Fruit fly (Drosophila melanogaster): ENCODE measurements around the gene CG14540.

CG14540 gene

dm6 chr3R:25958979-25959378 is at the start of gene CG14540:
CG14540 (plus strand) TSS chr3R:25959279.
- TF ChIP-seq kay (GFP tag; ENCODE audit: borderline replicate concordance) (peak; percentile 20), CG12768 (GFP tag; optimal IDR thresholded peaks at IDR 0.05) (no peak), bab1 (GFP tag; optimal IDR thresholded peaks at IDR 0.05) (no peak), CG7101 (tag; optimal IDR thresholded peaks at IDR 0.05) (no peak)

- no peak for TF ChIP-seq CG33017 (tag; optimal IDR thresholded peaks at IDR 0.05)
- TF ChIP-seq tj (GFP tag; optimal IDR thresholded peaks at IDR 0.05) = no peak
- TF ChIP-seq CG1620 (GFP tag; optimal IDR thresholded peaks at IDR 0.05) = no peak
- no peak for TF ChIP-seq CG11617 (GFP tag; optimal IDR thresholded peaks at IDR 0.05)
- no peak for TF ChIP-seq cnc (optimal IDR thresholded peaks at IDR 0.05)
- no peak for TF ChIP-seq kay (GFP tag; ENCODE audit: borderline replicate concordance)
- no peak for TF ChIP-seq cic (GFP tag; optimal IDR thresholded peaks at IDR 0.05)
- TF ChIP-seq ovo (GFP tag; optimal IDR thresholded peaks at IDR 0.05) = no peak
- no peak for TF ChIP-seq Crg-1 (GFP tag; optimal IDR thresholded peaks at IDR 0.05)
- TF ChIP-seq Hr96 (GFP tag; optimal IDR thresholded peaks at IDR 0.05) = no peak
- TF ChIP-seq CG12768 (GFP tag; optimal IDR thresholded peaks at IDR 0.05) = no peak
Observed at dm6 chr3R:25919912-25920311, 39.2 kb upstream of the CG14540 start.

- TF ChIP-seq kay (GFP tag; ENCODE audit: borderline replicate concordance) (no peak), toe (GFP tag; optimal IDR thresholded peaks at IDR 0.05) (no peak), ovo (GFP tag; optimal IDR thresholded peaks at IDR 0.05) (no peak), CG14711 (tag; optimal IDR thresholded peaks at IDR 0.05) (no peak), cnc (optimal IDR thresholded peaks at IDR 0.05) (no peak), CG11617 (GFP tag; optimal IDR thresholded peaks at IDR 0.05) (no peak), tj (GFP tag; optimal IDR thresholded peaks at IDR 0.05) (no peak), bab1 (GFP tag; optimal IDR thresholded peaks at IDR 0.05) (no peak), CG12768 (GFP tag; optimal IDR thresholded peaks at IDR 0.05) (no peak), CG33017 (tag; optimal IDR thresholded peaks at IDR 0.05) (no peak), pad (GFP tag; optimal IDR thresholded peaks at IDR 0.05) (no peak), CG7045 (GFP tag; optimal IDR thresholded peaks at IDR 0.05) (no peak), Mnt (GFP tag; optimal IDR thresholded peaks at IDR 0.05) (no peak), CG1620 (GFP tag; optimal IDR thresholded peaks at IDR 0.05) (no peak), Hr96 (GFP tag; optimal IDR thresholded peaks at IDR 0.05) (no peak), CG7101 (tag; optimal IDR thresholded peaks at IDR 0.05) (no peak), Crg-1 (GFP tag; optimal IDR thresholded peaks at IDR 0.05) (no peak), Clk (GFP tag; optimal IDR thresholded peaks at IDR 0.05) (no peak)
Observed at dm6 chr3R:25922534-25922933, 36.5 kb upstream of the CG14540 start, which contains the start of gene CG14546. CG14546 (minus strand) TSS chr3R:25922634.

dm6 chr3R:25941310-25941709 is 17.8 kb upstream of the CG14540 start:
- TF ChIP-seq cic (GFP tag; optimal IDR thresholded peaks at IDR 0.05) = no peak

- TF ChIP-seq cnc (optimal IDR thresholded peaks at IDR 0.05) (no peak), CG14711 (tag; optimal IDR thresholded peaks at IDR 0.05) (no peak), toe (GFP tag; optimal IDR thresholded peaks at IDR 0.05) (no peak), CG5204 (GFP tag; optimal IDR thresholded peaks at IDR 0.05) (no peak), CG33017 (tag; optimal IDR thresholded peaks at IDR 0.05) (no peak), cic (GFP tag; optimal IDR thresholded peaks at IDR 0.05) (no peak), Clk (GFP tag; optimal IDR thresholded peaks at IDR 0.05) (no peak), Hr96 (GFP tag; optimal IDR thresholded peaks at IDR 0.05) (no peak), CG12768 (GFP tag; optimal IDR thresholded peaks at IDR 0.05) (no peak), CG7101 (tag; optimal IDR thresholded peaks at IDR 0.05) (no peak)
Observed at dm6 chr3R:25956092-25956491, 3.0 kb upstream of the CG14540 start, which contains the start of gene CCAP-R. CCAP-R (minus strand) TSS chr3R:25956270.

- TF ChIP-seq Crg-1 (GFP tag; optimal IDR thresholded peaks at IDR 0.05) (no peak), bab1 (GFP tag; optimal IDR thresholded peaks at IDR 0.05) (no peak), Hr96 (GFP tag; optimal IDR thresholded peaks at IDR 0.05) (no peak), toe (GFP tag; optimal IDR thresholded peaks at IDR 0.05) (no peak), CG1620 (GFP tag; optimal IDR thresholded peaks at IDR 0.05) (no peak), CG7045 (GFP tag; optimal IDR thresholded peaks at IDR 0.05) (no peak), CG11617 (GFP tag; optimal IDR thresholded peaks at IDR 0.05) (no peak), Clk (GFP tag; optimal IDR thresholded peaks at IDR 0.05) (no peak), cic (GFP tag; optimal IDR thresholded peaks at IDR 0.05) (no peak), kay (GFP tag; ENCODE audit: borderline replicate concordance) (no peak), pad (GFP tag; optimal IDR thresholded peaks at IDR 0.05) (no peak), Mnt (GFP tag; optimal IDR thresholded peaks at IDR 0.05) (no peak), CG33017 (tag; optimal IDR thresholded peaks at IDR 0.05) (no peak), CG12768 (GFP tag; optimal IDR thresholded peaks at IDR 0.05) (no peak), CG14711 (tag; optimal IDR thresholded peaks at IDR 0.05) (no peak), CG7101 (tag; optimal IDR thresholded peaks at IDR 0.05) (no peak), ovo (GFP tag; optimal IDR thresholded peaks at IDR 0.05) (no peak), CG5204 (GFP tag; optimal IDR thresholded peaks at IDR 0.05) (no peak), tj (GFP tag; optimal IDR thresholded peaks at IDR 0.05) (no peak), cnc (optimal IDR thresholded peaks at IDR 0.05) (no peak)
Observed at dm6 chr3R:25961694-25962093, 2.6 kb downstream of the CG14540 start, which contains the start of gene boss. boss (plus strand) TSS chr3R:25961994.

- TF ChIP-seq Hr96 (GFP tag; optimal IDR thresholded peaks at IDR 0.05) = no peak
- TF ChIP-seq cnc (optimal IDR thresholded peaks at IDR 0.05) = no peak
- TF ChIP-seq CG7045 (GFP tag; optimal IDR thresholded peaks at IDR 0.05) = no peak
- no peak for TF ChIP-seq pad (GFP tag; optimal IDR thresholded peaks at IDR 0.05)
- TF ChIP-seq CG14711 (tag; optimal IDR thresholded peaks at IDR 0.05) = no peak
- TF ChIP-seq kay (GFP tag; ENCODE audit: borderline replicate concordance) = no peak
- no peak for TF ChIP-seq CG11617 (GFP tag; optimal IDR thresholded peaks at IDR 0.05)
- TF ChIP-seq CG7101 (tag; optimal IDR thresholded peaks at IDR 0.05) = no peak
- TF ChIP-seq cic (GFP tag; optimal IDR thresholded peaks at IDR 0.05) = no peak
Observed at dm6 chr3R:25966944-25967343, 7.9 kb downstream of the CG14540 start.
